Worm (Caenorhabditis elegans) whole organism, L4 larva: ENCODE data around the gene C03G5.14.

Experiments
- ceh-28 ChIP-seq: fragments of 150-350 bp; optimal IDR thresholded peaks from 2 replicates; lab custom pipeline; 2014; ENCODE audit warnings: missing biosample characterization, missing genetic modification reagents, missing genetic modification characterization
- hlh-30 ChIP-seq: sonication (generic microtip); optimal IDR thresholded peaks from 2 replicates; lab custom pipeline; 2017; ENCODE audit warnings: antibody characterized with exemption, mild to moderate bottlenecking, missing genetic modification characterization, missing compliant biosample characterization; ENCODE audit not compliant: insufficient read depth
- nhr-41 ChIP-seq: fragments of 200-800 bp; sonication (Bioruptor generic); IDR thresholded peaks from 2 replicates; pipeline ENCODE4 v1.3.6; 2022; ENCODE audit warnings: missing genetic modification reagents, missing genetic modification characterization, missing compliant biosample characterization
- nhr-42 ChIP-seq: fragments of 200-800 bp; sonication (Bioruptor generic); IDR thresholded peaks from 2 replicates; pipeline ENCODE4 v1.3.6; 2022; ENCODE audit warnings: missing genetic modification characterization, missing compliant biosample characterization
- unc-62 ChIP-seq, 3 experiments: fragments of 150-350 bp in 1 of 3; sonication (generic microtip); optimal IDR thresholded peaks in 2 of 3; peaks in 1 of 3; 1 replicate in 1 of 3; 2 replicates in 2 of 3; lab custom pipeline; 2014 to 2017; ENCODE audit warnings: missing biosample characterization in 3 of 3, missing genetic modification characterization in 3 of 3, missing genetic modification reagents in 3 of 3, missing genotype in 1 of 3

Gene C03G5.14

DNA sequence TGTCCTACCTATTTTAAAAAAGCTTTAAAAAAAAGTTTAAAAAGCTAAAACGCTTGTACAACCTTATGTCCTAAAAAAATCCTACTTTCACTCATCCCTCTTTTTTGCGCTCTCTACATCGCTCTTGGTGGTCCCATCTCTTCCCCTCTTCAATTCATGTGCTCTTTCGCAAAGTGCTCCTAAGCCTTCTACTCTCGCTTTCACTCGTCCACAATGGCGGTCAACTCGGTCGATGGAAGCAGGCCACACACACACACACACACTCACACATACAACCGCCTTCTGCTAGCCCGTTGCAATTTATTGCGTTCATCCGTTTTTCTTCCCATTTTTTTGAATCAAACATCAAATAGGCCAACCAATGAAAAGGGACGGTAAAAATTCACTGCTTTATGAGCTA, 47.4 kb downstream of the C03G5.14 start (continued):
- TF ChIP-seq hlh-30 (tag; lab: Kevin White, UChicago), result no peak
- TF ChIP-seq ceh-28 (tag; lab: Kevin White, UChicago), result no peak
- TF ChIP-seq nhr-42 (GFP tag; lab: Robert Waterston, UW), result no peak

DNA sequence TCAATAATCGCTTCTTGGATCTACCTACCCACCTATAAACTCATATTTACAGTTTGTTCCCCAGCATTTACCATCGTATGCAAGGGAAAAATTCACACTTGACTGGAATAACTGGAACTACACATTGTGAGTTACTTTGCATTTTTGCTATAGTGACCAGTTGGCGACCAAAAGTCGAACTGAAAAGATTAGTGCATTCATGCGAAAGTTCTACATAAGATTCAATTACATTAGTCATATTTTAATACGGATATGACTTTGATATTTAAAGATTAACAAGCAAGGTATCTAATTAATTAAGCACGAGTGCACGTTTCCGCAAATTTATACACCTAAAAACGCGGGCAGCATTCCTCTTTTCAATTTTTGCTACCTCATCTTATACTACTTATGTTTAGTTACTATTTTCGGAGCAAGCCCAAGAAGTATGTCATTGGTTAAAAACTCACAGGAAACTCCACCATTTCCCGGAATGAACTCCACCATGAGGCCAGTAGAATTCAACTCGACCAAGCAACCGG, 49.3 kb downstream of the C03G5.14 start, which contains the start of gene jmjd-3.1:
jmjd-3.1 (plus strand) TSS at position 51 of the 521 bp plus-strand sequence.
- TF ChIP-seq nhr-41 (GFP tag; lab: Robert Waterston, UW) (no peak), unc-62 (GFP tag; optimal IDR thresholded peaks at IDR 0.05 in 1 of 2; lab: Kevin White, UChicago) (peak in 1 of 2 experiments; percentile 69), unc-62 (tag; optimal IDR thresholded peaks at IDR 0.05; lab: Kevin White, UChicago) (no peak)
